Fruit fly (Drosophila melanogaster) Kc167 (cell line): ENCODE results near the gene Trm7-32.

Source experiments
- insv ChIP-seq: fragments of >200 bp; optimal IDR thresholded peaks from 3 replicates; lab custom pipeline; 2018; ENCODE audit warnings: missing external identifiers
- psq ChIP-seq: fragments of >200 bp; optimal IDR thresholded peaks from 2 replicates; lab custom pipeline; 2017; ENCODE audit warnings: missing external identifiers

dm6 chr3R:17063763-17064162 lies 23.3 kb downstream of the Trm7-32 start:
- TF ChIP-seq psq (no peak), insv (no peak)
